Worm (Caenorhabditis elegans) whole organism, L1 larva: ENCODE data around the gene srp-8.
A peak's percentile ranks its signal among the peaks of the same experiment; 100 is the strongest.

Experiments
- C04F5.9 ChIP-seq: sonication (generic microtip); optimal IDR thresholded peaks from 2 replicates; lab custom pipeline; 2016; ENCODE audit warnings: missing genetic modification characterization, missing compliant biosample characterization
- C16A3.4 ChIP-seq: fragments of 150-350 bp; optimal IDR thresholded peaks from 2 replicates; lab custom pipeline; 2014; ENCODE audit warnings: missing biosample characterization, missing genetic modification characterization
- C34B4.2 ChIP-seq: sonication (generic microtip); optimal IDR thresholded peaks from 2 replicates; lab custom pipeline; 2017; ENCODE audit warnings: mild to moderate bottlenecking, missing genetic modification characterization, missing compliant biosample characterization
- F16B12.6 ChIP-seq: fragments of 150-350 bp; optimal IDR thresholded peaks from 2 replicates; lab custom pipeline; 2014; ENCODE audit warnings: missing biosample characterization, missing genetic modification characterization
- Y116A8C.19 ChIP-seq: sonication (generic microtip); optimal IDR thresholded peaks from 2 replicates; lab custom pipeline; 2016; ENCODE audit warnings: missing compliant biosample characterization, missing genetic modification characterization, borderline replicate concordance
- aha-1 ChIP-seq: fragments of 150-350 bp; optimal IDR thresholded peaks from 2 replicates; lab custom pipeline; 2014; ENCODE audit warnings: missing biosample characterization, missing genetic modification characterization
- alr-1 ChIP-seq: fragments of 200-800 bp; sonication (Bioruptor generic); optimal IDR thresholded peaks from 2 replicates; lab custom pipeline; 2018; ENCODE audit warnings: borderline replicate concordance, mild to moderate bottlenecking, missing genetic modification characterization, missing compliant biosample characterization
- ama-1 ChIP-seq: fragments of 150-350 bp; optimal IDR thresholded peaks from 2 replicates; lab custom pipeline; 2014
- ceh-8 ChIP-seq: fragments of 200-800 bp; sonication (Bioruptor generic); optimal IDR thresholded peaks from 2 replicates; lab custom pipeline; 2018; ENCODE audit warnings: mild to moderate bottlenecking, missing genetic modification characterization, moderate library complexity, missing compliant biosample characterization
- ceh-90 ChIP-seq: sonication (generic microtip); optimal IDR thresholded peaks from 2 replicates; lab custom pipeline; 2016; ENCODE audit warnings: missing genetic modification characterization, missing compliant biosample characterization
- dpl-1 ChIP-seq, 3 experiments: fragments of 150-350 bp in 2 of 3; sonication (generic microtip) in 1 of 3; optimal IDR thresholded peaks; 2 replicates each; lab custom pipeline; 2014 to 2017; ENCODE audit warnings: missing biosample characterization in 3 of 3, missing genetic modification characterization in 3 of 3, missing genetic modification reagents in 3 of 3
- dsc-1 ChIP-seq: sonication (generic microtip); optimal IDR thresholded peaks from 2 replicates; lab custom pipeline; 2016; ENCODE audit warnings: mild to moderate bottlenecking, missing genetic modification characterization, missing compliant biosample characterization
- efl-1 ChIP-seq, 4 experiments: fragments of 150-350 bp; optimal IDR thresholded peaks in 3 of 4; peaks in 1 of 4; 1 replicate in 1 of 4; 2 replicates in 3 of 4; lab custom pipeline; 2014; ENCODE audit warnings: missing biosample characterization in 2 of 4, missing genetic modification characterization in 2 of 4, missing genetic modification reagents in 2 of 4
- egl-13 ChIP-seq: sonication (generic microtip); optimal IDR thresholded peaks from 2 replicates; lab custom pipeline; 2016; ENCODE audit warnings: missing genotype, missing genetic modification reagents, missing genetic modification characterization, missing compliant biosample characterization
- elt-2 ChIP-seq: sonication (generic microtip); optimal IDR thresholded peaks from 2 replicates; lab custom pipeline; 2016; ENCODE audit warnings: missing genetic modification characterization, mild to moderate bottlenecking, inconsistent platforms, missing compliant biosample characterization, missing genetic modification reagents
- fkh-10 ChIP-seq: sonication (generic microtip); optimal IDR thresholded peaks from 2 replicates; lab custom pipeline; 2017; ENCODE audit warnings: missing biosample characterization, missing genetic modification reagents, missing genetic modification characterization
- fkh-8 ChIP-seq: sonication (generic microtip); optimal IDR thresholded peaks from 2 replicates; lab custom pipeline; 2016; ENCODE audit warnings: mild to moderate bottlenecking, missing genetic modification characterization, missing compliant biosample characterization
- fos-1 ChIP-seq: fragments of 150-350 bp; optimal IDR thresholded peaks from 2 replicates; lab custom pipeline; 2014; ENCODE audit warnings: missing biosample characterization, missing genetic modification characterization
- grh-1 ChIP-seq: fragments of 200-800 bp; sonication (Bioruptor generic); IDR thresholded peaks from 2 replicates; pipeline ENCODE4 v1.3.6; 2022; ENCODE audit warnings: missing genetic modification reagents, missing genetic modification characterization, missing compliant biosample characterization
- hlh-4 ChIP-seq: sonication (generic microtip); optimal IDR thresholded peaks from 2 replicates; lab custom pipeline; 2016; ENCODE audit warnings: mild to moderate bottlenecking, missing genetic modification characterization, missing compliant biosample characterization
- irx-1 ChIP-seq: sonication (generic microtip); optimal IDR thresholded peaks from 2 replicates; lab custom pipeline; 2016; ENCODE audit warnings: missing genetic modification characterization, missing compliant biosample characterization
- jun-1 ChIP-seq: fragments of 150-350 bp; optimal IDR thresholded peaks from 2 replicates; lab custom pipeline; 2014; ENCODE audit warnings: missing biosample characterization, missing genetic modification reagents, missing genetic modification characterization
- lin-15B ChIP-seq: fragments of 150-350 bp; sonication (generic microtip); optimal IDR thresholded peaks from 3 replicates; lab custom pipeline; 2014; ENCODE audit warnings: missing biosample characterization, missing genetic modification characterization
- lin-35 ChIP-seq, 2 experiments: fragments of 150-350 bp; optimal IDR thresholded peaks; 2 replicates each; lab custom pipeline; 2014; ENCODE audit warnings: missing biosample characterization in 2 of 2, missing genetic modification characterization in 2 of 2, missing genetic modification reagents in 2 of 2
- lsy-2 ChIP-seq, 2 experiments: fragments of 150-350 bp; optimal IDR thresholded peaks; 2 replicates each; lab custom pipeline; 2014; ENCODE audit warnings: missing biosample characterization in 2 of 2, missing genetic modification characterization in 2 of 2
- mab-9 ChIP-seq: fragments of 200-800 bp; sonication (Bioruptor generic); IDR thresholded peaks from 2 replicates; pipeline ENCODE4 v1.3.6; 2022; ENCODE audit warnings: missing genetic modification reagents, missing genetic modification characterization, missing compliant biosample characterization
- mdl-1 ChIP-seq, 2 experiments: fragments of 150-350 bp; optimal IDR thresholded peaks; 2 replicates each; lab custom pipeline; 2014 to 2017; ENCODE audit warnings: missing biosample characterization in 2 of 2, missing genetic modification characterization in 2 of 2, inconsistent platforms in 1 of 2
- nhr-12 ChIP-seq: sonication (generic microtip); optimal IDR thresholded peaks from 2 replicates; lab custom pipeline; 2017; ENCODE audit warnings: missing biosample characterization, missing genetic modification characterization
- nhr-84 ChIP-seq: sonication (generic microtip); optimal IDR thresholded peaks from 2 replicates; lab custom pipeline; 2017; ENCODE audit warnings: missing biosample characterization, missing genetic modification characterization
- nhr-90 ChIP-seq: sonication (generic microtip); optimal IDR thresholded peaks from 2 replicates; lab custom pipeline; 2016; ENCODE audit warnings: mild to moderate bottlenecking, missing genetic modification characterization, missing compliant biosample characterization; ENCODE audit not compliant: poor library complexity
- pqm-1 ChIP-seq: sonication (generic microtip); optimal IDR thresholded peaks from 3 replicates; lab custom pipeline; 2017; ENCODE audit warnings: missing biosample characterization, missing genetic modification characterization
- snu-23 ChIP-seq: sonication (generic microtip); optimal IDR thresholded peaks from 2 replicates; lab custom pipeline; 2016; ENCODE audit warnings: missing genetic modification characterization, missing compliant biosample characterization
- sptf-1 ChIP-seq: fragments of 150-350 bp; optimal IDR thresholded peaks from 2 replicates; lab custom pipeline; 2014; ENCODE audit warnings: missing biosample characterization, missing genetic modification characterization
- unc-130 ChIP-seq: fragments of 150-350 bp; optimal IDR thresholded peaks from 2 replicates; lab custom pipeline; 2017; ENCODE audit warnings: missing biosample characterization, missing genetic modification characterization, inconsistent platforms
- unc-62 ChIP-seq: fragments of 150-350 bp; optimal IDR thresholded peaks from 2 replicates; lab custom pipeline; 2014; ENCODE audit warnings: missing biosample characterization, missing genetic modification reagents, missing genetic modification characterization
- xbp-1 ChIP-seq: sonication (generic microtip); optimal IDR thresholded peaks from 2 replicates; lab custom pipeline; 2016; ENCODE audit warnings: missing genetic modification characterization, missing compliant biosample characterization
- zag-1 ChIP-seq: fragments of 150-350 bp; optimal IDR thresholded peaks from 2 replicates; lab custom pipeline; 2014; ENCODE audit warnings: missing biosample characterization, missing genetic modification characterization
- ztf-11 ChIP-seq, 2 experiments: sonication (generic microtip); optimal IDR thresholded peaks; 2 replicates each; lab custom pipeline; 2016 to 2017; ENCODE audit warnings: missing genetic modification characterization in 2 of 2, missing biosample characterization in 1 of 2, missing compliant biosample characterization in 1 of 2

srp-8 gene

DNA sequence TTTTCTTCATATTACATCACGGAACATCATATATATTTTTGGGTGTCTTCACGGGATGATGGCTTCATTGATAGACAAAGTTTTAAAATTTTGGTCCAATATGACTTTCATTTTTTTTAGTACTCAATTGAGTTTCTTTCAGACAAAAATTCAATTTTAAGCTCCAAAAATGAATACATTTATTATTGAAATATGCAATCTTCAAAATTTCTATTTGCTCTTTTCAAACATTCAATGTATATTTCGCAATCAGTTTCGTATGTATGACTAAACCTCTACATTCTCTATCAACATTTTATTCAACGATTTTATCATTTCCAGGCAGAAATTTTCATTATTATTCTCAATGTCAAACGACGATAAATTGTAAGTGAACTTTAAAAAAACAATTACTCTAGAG, at the start of gene srp-8:
srp-8 (plus strand) TSS at position 301 of the 400 bp plus-strand sequence.
- no peak for TF ChIP-seq fos-1 (tag; lab: Kevin White, UChicago)
- TF ChIP-seq ceh-90 (tag; lab: Kevin White, UChicago), result no peak
- no peak for TF ChIP-seq ama-1 (lab: Kevin White, UChicago)
- no peak for TF ChIP-seq irx-1
- TF ChIP-seq sptf-1 (tag; lab: Kevin White, UChicago), result no peak
- TF ChIP-seq nhr-12 (tag; lab: Kevin White, UChicago), result no peak
- no peak for TF ChIP-seq lin-35 (GFP tag; optimal IDR thresholded peaks at IDR 0.05; lab: Kevin White, UChicago)
- TF ChIP-seq snu-23, result no peak
- no peak for TF ChIP-seq Y116A8C.19 (tag; lab: Kevin White, UChicago)
- no peak for TF ChIP-seq pqm-1 (tag; lab: Kevin White, UChicago)
- TF ChIP-seq fkh-8 (tag; lab: Kevin White, UChicago), result no peak
- TF ChIP-seq F16B12.6, result no peak
- no peak for TF ChIP-seq aha-1
- no peak for TF ChIP-seq nhr-84 (tag; lab: Kevin White, UChicago)

DNA sequence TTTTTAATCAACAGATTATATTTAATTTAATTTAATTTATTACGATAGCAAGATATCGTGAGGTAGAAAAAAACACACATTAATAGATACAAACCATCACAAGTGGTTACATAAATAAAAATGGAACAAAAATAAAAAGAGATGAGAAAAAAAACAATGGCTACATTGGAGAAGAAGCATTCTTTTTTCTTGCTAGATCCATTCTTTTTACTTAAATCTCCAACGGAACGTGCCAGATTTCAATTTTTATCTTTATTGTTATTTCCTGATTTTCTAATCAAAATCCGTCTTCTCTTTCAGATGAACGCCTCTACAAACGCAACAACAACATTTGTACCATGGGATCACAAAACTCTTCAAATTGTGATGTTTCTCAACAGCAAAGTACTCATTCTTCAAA, 39.9 kb upstream of the srp-8 start, which contains the start of gene D1014.2:
D1014.2 (plus strand) TSS at position 301 of the 400 bp plus-strand sequence.
- no peak for TF ChIP-seq egl-13 (tag; lab: Kevin White, UChicago)
- TF ChIP-seq lin-15B (tag; lab: Kevin White, UChicago), result no peak
- no peak for TF ChIP-seq alr-1
- no peak for TF ChIP-seq fos-1 (tag; lab: Kevin White, UChicago)
- TF ChIP-seq fkh-10 (GFP tag; lab: Kevin White, UChicago), result no peak
- TF ChIP-seq C04F5.9, result no peak

DNA sequence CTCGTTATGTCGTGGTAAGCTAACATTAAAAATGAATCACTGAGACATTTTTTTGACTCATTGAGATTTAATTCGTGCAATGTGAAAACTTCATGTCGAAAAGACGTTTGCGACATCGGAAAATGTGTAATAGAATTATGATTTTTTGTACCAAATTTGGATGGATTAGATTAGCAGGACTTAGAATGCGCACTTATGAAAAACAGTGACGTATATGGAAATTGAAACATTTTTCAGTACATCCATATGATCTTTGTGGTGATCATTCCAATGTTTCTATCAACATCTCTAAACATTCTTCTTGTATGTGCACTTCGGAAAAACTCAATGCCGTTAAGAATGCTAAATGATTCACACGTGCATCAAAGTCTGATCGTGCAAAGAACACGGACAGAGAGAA, 39.0 kb upstream of the srp-8 start:
- TF ChIP-seq dsc-1 (peak; percentile 2), unc-62 (no peak)

DNA sequence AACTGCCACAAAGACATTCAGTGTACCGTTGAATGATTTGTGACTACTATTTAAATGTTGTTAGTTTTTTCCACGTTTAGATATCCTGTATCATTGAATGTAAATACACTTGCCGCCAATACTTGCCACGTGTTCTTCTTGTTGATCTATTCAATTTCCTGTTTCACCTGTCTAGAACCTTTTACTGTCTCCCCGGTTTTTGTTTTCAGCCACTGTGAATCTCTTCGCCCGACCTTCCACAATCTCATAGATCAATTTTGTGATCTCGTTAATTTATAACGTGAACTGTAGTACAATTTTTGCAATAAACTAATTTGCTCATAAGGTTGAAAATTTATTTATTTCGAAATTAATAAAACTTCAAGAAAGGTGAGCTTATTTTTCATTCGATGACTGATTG, 38.2 kb upstream of the srp-8 start, which contains the start of gene D1014.13:
D1014.13 (plus strand) TSS at position 301 of the 400 bp plus-strand sequence.
- TF ChIP-seq C16A3.4 (no peak), dpl-1 (GFP tag; optimal IDR thresholded peaks at IDR 0.05; lab: Kevin White, UChicago) (no peak)

DNA sequence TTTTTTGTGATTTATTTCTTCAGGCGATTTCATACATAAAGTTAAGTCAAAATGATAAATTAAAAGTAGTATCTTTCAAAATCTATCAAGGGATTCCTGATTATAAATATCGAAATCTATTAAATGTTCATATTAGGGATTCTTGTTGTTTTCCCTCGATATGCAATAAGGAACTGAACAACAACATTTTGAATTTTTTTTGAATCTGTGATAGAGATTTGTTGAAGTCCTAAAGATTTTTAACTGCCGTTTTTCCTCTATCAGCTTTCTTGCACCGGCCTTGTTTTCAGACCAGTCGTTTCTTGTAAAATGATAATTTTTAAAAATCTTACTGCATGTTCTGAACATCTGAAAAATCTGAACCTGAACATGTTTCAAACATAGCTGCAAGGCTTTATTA, 27.7 kb upstream of the srp-8 start:
- TF ChIP-seq efl-1 (optimal IDR thresholded peaks at IDR 0.05; lab: Kevin White, UChicago) (no peak), efl-1 (GFP tag; optimal IDR thresholded peaks at IDR 0.05 in 1 of 2; lab: Kevin White, UChicago) (peak in 1 of 2 experiments; percentile 90), jun-1 (tag; lab: Kevin White, UChicago) (no peak)

DNA sequence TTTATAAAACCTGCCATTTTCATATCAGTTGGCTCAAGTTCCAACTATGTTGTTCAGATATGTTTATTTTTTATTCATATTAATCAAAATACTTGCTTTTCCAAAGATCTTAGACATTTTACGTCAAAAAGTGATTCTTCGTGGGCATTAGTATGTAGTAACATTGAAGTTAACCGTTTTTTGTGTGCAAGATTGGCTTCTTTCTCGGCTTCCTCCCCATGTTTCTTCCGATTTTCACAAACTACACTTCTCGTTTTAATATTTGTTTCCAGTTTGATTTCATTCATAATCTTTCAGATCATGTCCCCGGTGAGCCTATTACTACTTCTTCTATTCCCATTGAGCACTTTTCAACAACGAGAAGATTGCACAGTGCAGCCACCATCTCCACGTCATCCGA, 26.0 kb upstream of the srp-8 start, which contains the start of gene sul-2:
sul-2 (plus strand) TSS at position 301 of the 400 bp plus-strand sequence.
- TF ChIP-seq lin-15B (tag; lab: Kevin White, UChicago) (no peak), nhr-84 (tag; lab: Kevin White, UChicago) (no peak), C04F5.9 (no peak), alr-1 (no peak), mab-9 (GFP tag; lab: Robert Waterston, UW) (no peak), xbp-1 (tag; lab: Kevin White, UChicago) (no peak), hlh-4 (tag; lab: Kevin White, UChicago) (no peak), dsc-1 (no peak), C16A3.4 (no peak), nhr-12 (tag; lab: Kevin White, UChicago) (no peak), unc-62 (no peak), unc-130 (tag; lab: Kevin White, UChicago) (no peak), grh-1 (no peak)

DNA sequence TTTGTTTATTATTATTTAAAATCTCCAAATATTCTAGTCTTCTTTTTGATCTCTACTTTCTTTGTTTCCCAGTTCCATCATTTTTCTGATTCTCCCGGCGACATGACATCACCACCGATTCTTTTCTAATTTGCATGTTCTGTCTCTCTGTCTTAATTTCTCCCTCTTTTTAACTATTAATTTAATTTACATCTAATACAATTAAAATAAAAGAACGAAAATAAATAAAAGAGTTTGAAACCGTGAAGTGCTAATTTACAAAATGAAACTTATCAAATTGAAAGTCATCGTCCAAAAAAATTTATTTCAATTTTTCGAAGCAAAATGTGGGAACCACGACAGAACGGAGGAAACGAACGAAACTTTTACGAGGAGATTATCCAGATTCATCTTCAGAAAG, 23.9 kb upstream of the srp-8 start, which contains the start of gene F20D6.6:
F20D6.6 (plus strand) TSS at position 301 of the 400 bp plus-strand sequence.
- TF ChIP-seq zag-1 (tag; lab: Kevin White, UChicago) (no peak), elt-2 (no peak), C34B4.2 (tag; lab: Kevin White, UChicago) (no peak), nhr-90 (no peak), mdl-1 (tag; optimal IDR thresholded peaks at IDR 0.05; lab: Kevin White, UChicago) (no peak), ceh-8 (GFP tag; lab: Kevin White, UChicago) (no peak), lsy-2 (tag; optimal IDR thresholded peaks at IDR 0.05; lab: Kevin White, UChicago) (no peak), ztf-11 (tag; optimal IDR thresholded peaks at IDR 0.05; lab: Kevin White, UChicago) (no peak)
- TF ChIP-seq, all 84 proteins: peak for 0
